Worm (Caenorhabditis elegans) whole organism, mixed stage, embryonic: ENCODE measurements around the gene str-144.

Source experiments
- M03D4.4 ChIP-seq: sonication (generic microtip); optimal IDR thresholded peaks from 2 replicates; lab custom pipeline; 2017; ENCODE audit warnings: mild to moderate bottlenecking, missing genetic modification characterization, missing compliant biosample characterization
- bed-3 ChIP-seq: fragments of 200-800 bp; sonication (Bioruptor generic); optimal IDR thresholded peaks from 3 replicates; lab custom pipeline; 2018; ENCODE audit warnings: mild to moderate bottlenecking, missing genetic modification characterization, moderate library complexity, missing compliant biosample characterization
- blmp-1 ChIP-seq: fragments of 150-350 bp; optimal IDR thresholded peaks from 2 replicates; lab custom pipeline; 2014; ENCODE audit warnings: missing biosample characterization, missing genetic modification characterization
- ceh-39 ChIP-seq: fragments of 150-350 bp; optimal IDR thresholded peaks from 2 replicates; lab custom pipeline; 2014; ENCODE audit warnings: missing biosample characterization, missing genetic modification characterization
- ceh-43 ChIP-seq: fragments of 200-800 bp; sonication (Bioruptor generic); optimal IDR thresholded peaks from 2 replicates; lab custom pipeline; 2018; ENCODE audit warnings: mild to moderate bottlenecking, missing genetic modification characterization, moderate library complexity, missing compliant biosample characterization
- ces-1 ChIP-seq: fragments of 150-350 bp; optimal IDR thresholded peaks from 2 replicates; lab custom pipeline; 2014; ENCODE audit warnings: missing biosample characterization, missing genetic modification reagents, missing genetic modification characterization
- cnd-1 ChIP-seq: fragments of 200-800 bp; sonication (Bioruptor generic); optimal IDR thresholded peaks from 2 replicates; lab custom pipeline; 2018; ENCODE audit warnings: mild to moderate bottlenecking, missing genetic modification characterization, missing compliant biosample characterization
- drap-1 ChIP-seq: fragments of 200-800 bp; sonication (Bioruptor generic); optimal IDR thresholded peaks from 3 replicates; lab custom pipeline; 2018; ENCODE audit warnings: mild to moderate bottlenecking, missing genetic modification characterization, missing compliant biosample characterization
- elt-1 ChIP-seq: sonication (generic microtip); optimal IDR thresholded peaks from 2 replicates; lab custom pipeline; 2017; ENCODE audit warnings: missing genetic modification characterization, mild to moderate bottlenecking, missing compliant biosample characterization, antibody characterized with exemption, moderate library complexity, borderline replicate concordance; ENCODE audit not compliant: insufficient read depth
- ham-2 ChIP-seq: fragments of 200-800 bp; sonication (Bioruptor generic); optimal IDR thresholded peaks from 2 replicates; lab custom pipeline; 2018; ENCODE audit warnings: mild to moderate bottlenecking, missing genetic modification characterization, missing compliant biosample characterization
- hlh-1 ChIP-seq: fragments of 150-350 bp; optimal IDR thresholded peaks from 2 replicates; lab custom pipeline; 2014; ENCODE audit warnings: missing biosample characterization, missing genetic modification reagents, missing genetic modification characterization
- lin-13 ChIP-seq: fragments of 150-350 bp; optimal IDR thresholded peaks from 2 replicates; lab custom pipeline; 2014; ENCODE audit warnings: missing biosample characterization, missing genetic modification characterization
- lin-32 ChIP-seq: fragments of 200-800 bp; sonication (Bioruptor generic); optimal IDR thresholded peaks from 2 replicates; lab custom pipeline; 2018; ENCODE audit warnings: mild to moderate bottlenecking, missing genetic modification characterization, missing compliant biosample characterization
- lsy-2 ChIP-seq: fragments of 150-350 bp; optimal IDR thresholded peaks from 2 replicates; lab custom pipeline; 2014; ENCODE audit warnings: missing biosample characterization, missing genetic modification characterization
- mab-5 ChIP-seq: fragments of 150-350 bp; optimal IDR thresholded peaks from 2 replicates; lab custom pipeline; 2014; ENCODE audit warnings: missing biosample characterization, missing genetic modification characterization
- mep-1 ChIP-seq: fragments of 150-350 bp; optimal IDR thresholded peaks from 2 replicates; lab custom pipeline; 2017; ENCODE audit warnings: missing biosample characterization, missing genetic modification reagents, missing genetic modification characterization, inconsistent platforms
- mls-2 ChIP-seq: sonication (generic microtip); optimal IDR thresholded peaks from 2 replicates; lab custom pipeline; 2016; ENCODE audit warnings: mild to moderate bottlenecking, missing genetic modification characterization, moderate library complexity, missing compliant biosample characterization
- nhr-12 ChIP-seq: fragments of 150-350 bp; optimal IDR thresholded peaks from 2 replicates; lab custom pipeline; 2014; ENCODE audit warnings: missing biosample characterization, missing genetic modification characterization
- nhr-2 ChIP-seq: fragments of 150-350 bp; optimal IDR thresholded peaks from 2 replicates; lab custom pipeline; 2014; ENCODE audit warnings: missing biosample characterization, missing genetic modification characterization
- nhr-237 ChIP-seq: fragments of 150-350 bp; optimal IDR thresholded peaks from 2 replicates; lab custom pipeline; 2014; ENCODE audit warnings: missing biosample characterization, missing genetic modification characterization
- nhr-76 ChIP-seq: sonication (generic microtip); optimal IDR thresholded peaks from 2 replicates; lab custom pipeline; 2017; ENCODE audit warnings: missing biosample characterization, missing genetic modification characterization
- pha-4 ChIP-seq: fragments of 150-350 bp; optimal IDR thresholded peaks from 2 replicates; lab custom pipeline; 2018; ENCODE audit warnings: missing biosample characterization, missing genetic modification reagents, missing genetic modification characterization
- sem-2 ChIP-seq: fragments of 200-800 bp; sonication (Bioruptor generic); optimal IDR thresholded peaks from 2 replicates; lab custom pipeline; 2018; ENCODE audit warnings: mild to moderate bottlenecking, missing genetic modification characterization, missing compliant biosample characterization
- snpc-4 ChIP-seq: fragments of 150-350 bp; optimal IDR thresholded peaks from 2 replicates; lab custom pipeline; 2014; ENCODE audit warnings: missing biosample characterization, missing genetic modification characterization
- sptf-1 ChIP-seq: sonication (generic microtip); optimal IDR thresholded peaks from 2 replicates; lab custom pipeline; 2017; ENCODE audit warnings: mild to moderate bottlenecking, missing genetic modification characterization, moderate library complexity, missing compliant biosample characterization
- tbx-8 ChIP-seq: fragments of 200-800 bp; sonication (Bioruptor generic); optimal IDR thresholded peaks from 2 replicates; lab custom pipeline; 2018; ENCODE audit warnings: mild to moderate bottlenecking, missing genetic modification characterization, moderate library complexity, missing compliant biosample characterization
- unc-120 ChIP-seq: sonication (generic microtip); optimal IDR thresholded peaks from 2 replicates; lab custom pipeline; 2017; ENCODE audit warnings: missing genetic modification characterization, missing compliant biosample characterization; ENCODE audit not compliant: poor library complexity, severe bottlenecking
- zip-8 ChIP-seq: fragments of 150-350 bp; optimal IDR thresholded peaks from 2 replicates; lab custom pipeline; 2014; ENCODE audit warnings: missing biosample characterization, missing genetic modification characterization
- ztf-11 ChIP-seq: fragments of 150-350 bp; optimal IDR thresholded peaks from 2 replicates; lab custom pipeline; 2014; ENCODE audit warnings: missing biosample characterization, missing genetic modification characterization

The str-144 gene

DNA sequence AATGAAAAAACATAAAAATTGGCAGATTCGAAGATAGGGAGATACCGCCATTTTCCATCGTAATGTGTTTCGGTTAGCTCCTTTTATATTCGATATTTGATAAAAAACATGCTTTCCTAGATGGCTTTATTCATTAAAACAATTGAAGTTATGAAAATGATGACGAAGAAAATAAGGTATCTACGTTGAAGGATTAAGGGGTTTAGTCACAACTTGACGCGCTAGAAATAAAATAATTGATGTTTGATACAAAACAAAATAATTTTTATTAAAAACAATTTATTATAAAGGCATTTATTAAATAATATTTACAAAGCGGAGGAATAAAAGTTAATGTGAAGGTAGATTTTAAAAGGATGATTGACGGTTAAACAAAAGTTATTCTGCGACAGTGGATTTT lies 18.6 kb upstream of the str-144 start, which contains the start of gene str-130:
str-130 (minus strand) TSS at position 101 of the 400 bp plus-strand sequence.
- TF ChIP-seq mab-5 (tag; lab: Kevin White, UChicago): no peak
- TF ChIP-seq cnd-1 (tag; lab: Kevin White, UChicago): no peak
- no peak for TF ChIP-seq unc-120 (tag; lab: Kevin White, UChicago)

DNA sequence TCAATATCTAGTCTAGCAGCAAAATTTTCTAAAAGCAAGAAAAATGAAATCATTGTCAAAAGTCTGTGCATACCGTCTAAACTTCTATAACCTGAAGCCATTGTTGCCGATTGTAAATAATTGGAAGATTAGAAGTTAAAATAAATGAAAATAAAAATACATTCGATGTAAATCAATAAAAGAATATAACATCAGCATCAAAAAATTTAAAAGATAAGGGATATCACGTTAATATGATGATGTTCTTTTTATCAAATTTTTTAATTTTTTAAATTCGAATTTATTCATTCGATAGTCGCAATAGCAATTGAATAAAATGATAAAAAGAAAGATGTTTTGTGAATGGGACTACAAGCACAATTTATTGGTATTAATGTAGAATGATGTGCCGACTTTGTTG lies 13.2 kb upstream of the str-144 start, which contains the start of gene C09H5.7:
C09H5.7 (minus strand) TSS at position 101 of the 400 bp plus-strand sequence.
- TF ChIP-seq blmp-1 (tag; lab: Kevin White, UChicago) (no peak), lin-13 (tag; lab: Kevin White, UChicago) (no peak), sem-2 (GFP tag; lab: Kevin White, UChicago) (no peak), ces-1 (no peak), lin-32 (GFP tag; lab: Kevin White, UChicago) (no peak), ham-2 (GFP tag; lab: Kevin White, UChicago) (no peak), nhr-76 (no peak), sptf-1 (no peak), nhr-12 (tag; lab: Kevin White, UChicago) (no peak), hlh-1 (tag; lab: Kevin White, UChicago) (no peak), mab-5 (tag; lab: Kevin White, UChicago) (no peak), ztf-11 (tag; lab: Kevin White, UChicago) (no peak), pha-4 (tag; lab: Kevin White, UChicago) (no peak), M03D4.4 (tag; lab: Kevin White, UChicago) (no peak)

DNA sequence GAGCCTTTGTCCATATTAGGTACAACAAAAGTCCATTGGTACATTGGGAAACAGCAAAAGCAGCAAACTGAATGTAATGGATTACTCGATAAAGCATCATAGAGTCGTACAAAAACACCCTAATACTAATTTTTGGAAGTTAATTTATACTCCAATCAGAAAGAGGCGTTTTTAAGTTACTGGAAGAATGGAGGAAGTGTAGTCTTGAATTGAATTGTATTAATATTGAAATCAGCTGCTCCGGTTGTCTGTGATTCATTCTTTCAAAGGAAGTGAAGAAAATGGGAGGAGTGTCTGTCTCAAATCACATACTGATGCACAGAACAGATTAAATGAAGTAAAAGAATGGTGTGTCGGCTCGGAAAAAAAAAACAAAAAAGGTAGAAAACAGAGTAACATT lies 9.6 kb upstream of the str-144 start, which contains the start of gene str-131:
str-131 (minus strand) TSS at position 101 of the 400 bp plus-strand sequence.
- TF ChIP-seq sem-2 (GFP tag; lab: Kevin White, UChicago): no peak
- TF ChIP-seq nhr-76: no peak
- no peak for TF ChIP-seq drap-1
- no peak for TF ChIP-seq pha-4 (tag; lab: Kevin White, UChicago)
- no peak for TF ChIP-seq mls-2 (tag; lab: Kevin White, UChicago)
- TF ChIP-seq elt-1 (tag; lab: Kevin White, UChicago): no peak
- TF ChIP-seq mep-1 (tag; lab: Kevin White, UChicago): no peak

DNA sequence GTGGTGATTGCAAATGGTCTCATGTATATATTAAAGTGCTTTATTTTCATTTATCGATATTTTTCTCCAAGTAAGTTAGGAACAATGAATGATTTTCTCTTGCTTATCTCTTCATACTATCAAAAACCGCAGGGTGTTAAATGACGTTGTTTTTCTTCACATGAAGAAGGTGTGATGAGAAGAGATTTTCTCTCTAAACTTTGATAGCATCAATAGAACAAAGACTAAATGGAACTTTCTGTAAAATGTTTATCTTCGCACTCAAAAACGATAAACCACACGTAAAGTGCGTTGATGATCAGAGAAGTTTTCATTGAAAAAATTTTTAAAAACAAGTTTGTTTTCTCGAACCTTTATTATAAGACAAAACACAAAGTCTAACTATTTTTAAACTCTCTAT lies 7.9 kb upstream of the str-144 start:
- no peak for TF ChIP-seq snpc-4 (tag; lab: Kevin White, UChicago)
- TF ChIP-seq ceh-39 (tag; lab: Kevin White, UChicago): no peak
- no peak for TF ChIP-seq nhr-237 (tag; lab: Kevin White, UChicago)
- TF ChIP-seq sptf-1: no peak
- TF ChIP-seq mab-5 (tag; lab: Kevin White, UChicago): no peak
- TF ChIP-seq blmp-1 (tag; lab: Kevin White, UChicago): no peak
- no peak for TF ChIP-seq sem-2 (GFP tag; lab: Kevin White, UChicago)

DNA sequence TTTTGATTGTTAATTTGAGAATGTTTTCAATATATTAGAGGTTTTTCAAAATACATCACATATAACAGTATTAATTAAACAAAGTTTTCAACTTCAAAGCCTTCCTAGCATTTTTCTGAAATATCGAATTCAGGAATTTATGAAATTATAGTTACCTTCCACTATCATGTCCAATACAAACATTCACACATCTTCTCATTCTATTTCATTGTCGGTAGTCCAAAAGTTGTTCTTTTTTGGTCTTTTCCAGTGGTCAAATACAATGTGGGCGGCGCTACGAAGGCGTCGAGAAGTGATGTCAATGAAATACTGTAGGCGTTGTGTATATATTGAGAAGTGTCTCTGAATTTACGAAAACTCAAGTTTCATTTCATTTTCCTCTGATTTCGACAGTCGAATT lies 3.8 kb upstream of the str-144 start, which contains the start of gene catp-3:
catp-3 (plus strand) TSS at position 301 of the 400 bp plus-strand sequence.
- TF ChIP-seq nhr-237 (tag; lab: Kevin White, UChicago) (no peak), elt-1 (tag; lab: Kevin White, UChicago) (no peak), tbx-8 (GFP tag; lab: Kevin White, UChicago) (no peak), cnd-1 (tag; lab: Kevin White, UChicago) (no peak), bed-3 (no peak), ham-2 (GFP tag; lab: Kevin White, UChicago) (no peak), M03D4.4 (tag; lab: Kevin White, UChicago) (no peak), lin-32 (GFP tag; lab: Kevin White, UChicago) (no peak), ceh-39 (tag; lab: Kevin White, UChicago) (no peak), pha-4 (tag; lab: Kevin White, UChicago) (no peak), ceh-43 (no peak), blmp-1 (tag; lab: Kevin White, UChicago) (no peak), unc-120 (tag; lab: Kevin White, UChicago) (no peak), drap-1 (no peak), zip-8 (tag; lab: Kevin White, UChicago) (no peak), nhr-2 (tag; lab: Kevin White, UChicago) (no peak), ces-1 (no peak), lsy-2 (tag; lab: Kevin White, UChicago) (no peak), sptf-1 (no peak)
